Worm (Caenorhabditis elegans): ENCODE measurements around the gene C28H8.7.

C28H8.7 gene

ce11 chrIII:5898631-5899030, 11.8 kb upstream of the C28H8.7 start:
- TF ChIP-seq madf-2 (tag; optimal IDR thresholded peaks at IDR 0.05) (no peak), ceh-18 (tag; optimal IDR thresholded peaks at IDR 0.05) (peak; percentile 27)

ce11 chrIII:5897468-5897867, 10.7 kb upstream of the C28H8.7 start:
- TF ChIP-seq sox-2 (GFP tag; IDR thresholded peaks at IDR 0.05) (no peak), ceh-31 (tag; optimal IDR thresholded peaks at IDR 0.05) (no peak), sdc-2 (tag; optimal IDR thresholded peaks at IDR 0.05) (no peak), hlh-30 (tag; optimal IDR thresholded peaks at IDR 0.05; ENCODE audit: insufficient read depth) (no peak), C38D4.7 (GFP tag; optimal IDR thresholded peaks at IDR 0.05) (no peak), ceh-14 (tag; optimal IDR thresholded peaks at IDR 0.05) (no peak), ceh-48 (tag; optimal IDR thresholded peaks at IDR 0.05) (no peak), elt-2 (tag; optimal IDR thresholded peaks at IDR 0.05) (no peak), unc-55 (GFP tag; optimal IDR thresholded peaks at IDR 0.05) (no peak), ceh-6 (GFP tag; optimal IDR thresholded peaks at IDR 0.05) (no peak), ceh-19 (GFP tag; optimal IDR thresholded peaks at IDR 0.05) (no peak), ttx-3 (tag; optimal IDR thresholded peaks at IDR 0.05) (no peak), ceh-30 (tag; optimal IDR thresholded peaks at IDR 0.05) (no peak)

- TF ChIP-seq hlh-15 (tag; optimal IDR thresholded peaks at IDR 0.05) (no peak), ceh-19 (GFP tag; optimal IDR thresholded peaks at IDR 0.05) (no peak), unc-55 (GFP tag; optimal IDR thresholded peaks at IDR 0.05) (no peak), K02D7.2 (tag; optimal IDR thresholded peaks at IDR 0.05) (no peak), elt-2 (tag; optimal IDR thresholded peaks at IDR 0.05) (no peak), ceh-48 (tag; optimal IDR thresholded peaks at IDR 0.05) (no peak), madf-2 (tag; optimal IDR thresholded peaks at IDR 0.05) (no peak), hlh-6 (tag; optimal IDR thresholded peaks at IDR 0.05) (no peak), lim-6 (tag; optimal IDR thresholded peaks at IDR 0.05) (no peak), ceh-34 (tag; optimal IDR thresholded peaks at IDR 0.05) (no peak), ama-1 (optimal IDR thresholded peaks at IDR 0.05) (no peak), unc-3 (GFP tag; conservative IDR thresholded peaks at IDR 0.05) (no peak), unc-3 (tag; optimal IDR thresholded peaks at IDR 0.05) (no peak), ceh-18 (tag; optimal IDR thresholded peaks at IDR 0.05) (no peak), dve-1 (tag; optimal IDR thresholded peaks at IDR 0.05) (no peak), pag-3 (tag; optimal IDR thresholded peaks at IDR 0.05; ENCODE audit: borderline replicate concordance) (no peak), ztf-16 (tag; optimal IDR thresholded peaks at IDR 0.05) (no peak)
Observed at ce11 chrIII:5895913-5896312, 9.1 kb upstream of the C28H8.7 start, which contains the start of gene pxl-1. Gene pxl-1, minus strand, starts transcription at chrIII:5896013.

- TF ChIP-seq ceh-18 (tag; optimal IDR thresholded peaks at IDR 0.05): peak; percentile 15
- TF ChIP-seq pat-9 (tag; optimal IDR thresholded peaks at IDR 0.05): no peak
Observed at ce11 chrIII:5892909-5893308, 6.1 kb upstream of the C28H8.7 start.

ce11 chrIII:5888675-5889074, 1.9 kb upstream of the C28H8.7 start, which contains the start of gene C28H8.8:
Gene C28H8.8, minus strand, starts transcription at chrIII:5888775.
- TF ChIP-seq C38D4.7 (GFP tag; optimal IDR thresholded peaks at IDR 0.05) (no peak), pha-4 (tag; optimal IDR thresholded peaks at IDR 0.05) (no peak), unc-42 (tag; optimal IDR thresholded peaks at IDR 0.05) (no peak), lin-11 (tag; optimal IDR thresholded peaks at IDR 0.05) (no peak), pros-1 (tag; optimal IDR thresholded peaks at IDR 0.05) (no peak), ceh-31 (tag; optimal IDR thresholded peaks at IDR 0.05) (no peak), ref-2 (tag; optimal IDR thresholded peaks at IDR 0.05) (no peak), madf-2 (tag; optimal IDR thresholded peaks at IDR 0.05) (no peak), ceh-34 (tag; optimal IDR thresholded peaks at IDR 0.05) (no peak), C08G9.2 (tag; optimal IDR thresholded peaks at IDR 0.05) (no peak), rnt-1 (tag; optimal IDR thresholded peaks at IDR 0.05) (no peak), K09A11.1 (tag; optimal IDR thresholded peaks at IDR 0.05; ENCODE audit: insufficient read depth) (no peak), fkh-6 (tag; optimal IDR thresholded peaks at IDR 0.05) (no peak), hlh-15 (tag; optimal IDR thresholded peaks at IDR 0.05) (no peak), fkh-10 (GFP tag; optimal IDR thresholded peaks at IDR 0.05) (no peak)
